Worm (Caenorhabditis elegans): ENCODE measurements around the gene C46C11.4.

DNA sequence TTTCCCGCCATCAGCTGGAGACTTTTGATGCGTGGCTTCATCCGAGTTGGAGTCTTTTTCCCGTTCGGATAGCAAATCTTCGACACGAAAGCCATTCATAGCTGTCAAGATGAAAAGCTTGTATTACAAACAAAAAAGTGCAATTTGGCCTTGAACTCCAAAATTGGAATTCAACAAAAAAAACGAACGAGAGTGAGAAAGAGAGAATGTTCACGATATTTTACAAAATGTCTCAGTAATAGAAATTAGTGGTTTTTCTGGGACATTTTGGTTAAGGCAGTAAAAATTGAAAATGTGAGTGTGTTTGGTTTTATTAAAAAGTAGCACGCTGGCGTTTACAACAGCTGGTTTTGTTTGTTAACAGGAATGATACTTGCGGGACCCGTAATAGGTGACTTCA is 7.1 kb upstream of the C46C11.4 start, which contains the start of gene ceh-1:
- no peak for TF ChIP-seq grh-1 (GFP tag; IDR thresholded peaks at IDR 0.05)
- TF ChIP-seq ceh-82 (tag; optimal IDR thresholded peaks at IDR 0.05), result no peak
- no peak for TF ChIP-seq snu-23 (GFP tag; optimal IDR thresholded peaks at IDR 0.05)
- TF ChIP-seq ama-1 (optimal IDR thresholded peaks at IDR 0.05), result no peak
- TF ChIP-seq nhr-77 (tag; optimal IDR thresholded peaks at IDR 0.05), result no peak
- no peak for TF ChIP-seq nhr-237 (tag; optimal IDR thresholded peaks at IDR 0.05)
- no peak for TF ChIP-seq ces-1 (GFP tag; optimal IDR thresholded peaks at IDR 0.05)
- no peak for TF ChIP-seq skn-1 (tag; optimal IDR thresholded peaks at IDR 0.05)
- TF ChIP-seq unc-130 (tag; optimal IDR thresholded peaks at IDR 0.05), result no peak

Measured in whole organism, L1 larva.